Worm (Caenorhabditis elegans) whole organism, midembryonic: ENCODE measurements around the gene Y66A7A.9.

ENCODE experiments used
- cog-1 ChIP-seq: sonication (generic microtip); optimal IDR thresholded peaks from 2 replicates; lab custom pipeline; 2016; ENCODE audit warnings: missing genetic modification characterization, missing compliant biosample characterization
- flt-1 ChIP-seq: fragments of 200-800 bp; sonication (Bioruptor generic); IDR thresholded peaks from 2 replicates; pipeline ENCODE4 v1.3.6; 2022; ENCODE audit warnings: missing genetic modification characterization, missing compliant biosample characterization
- tab-1 ChIP-seq: fragments of 200-800 bp; sonication (Bioruptor generic); IDR thresholded peaks from 2 replicates; pipeline ENCODE4 v1.3.6; 2022; ENCODE audit warnings: missing genetic modification characterization, missing compliant biosample characterization
- ztf-29 ChIP-seq: fragments of 200-800 bp; sonication (Bioruptor generic); IDR thresholded peaks from 2 replicates; pipeline ENCODE4 v1.3.6; 2022; ENCODE audit warnings: missing genetic modification reagents, missing genetic modification characterization, missing compliant biosample characterization

DNA sequence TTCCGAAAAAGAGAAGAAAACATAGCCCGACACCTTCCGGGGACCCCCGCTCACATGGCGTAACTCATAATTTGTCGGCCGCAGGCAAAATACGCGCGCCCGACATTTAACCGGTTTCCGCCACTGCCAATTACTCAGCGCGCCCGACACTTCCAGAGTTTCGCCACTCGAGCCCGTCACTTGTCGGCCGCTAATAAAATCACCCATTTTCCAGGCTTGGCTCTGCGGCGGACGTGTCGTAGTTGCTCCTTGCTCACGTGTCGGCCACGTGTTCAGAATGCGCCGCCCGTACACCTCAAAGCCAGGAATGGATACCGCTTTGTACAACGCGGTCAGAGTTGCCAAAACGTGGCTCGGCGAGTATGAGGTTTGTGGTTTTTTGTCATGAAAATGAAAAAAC is 15.4 kb upstream of the Y66A7A.9 start:
- TF ChIP-seq cog-1 (tag; lab: Kevin White, UChicago), result no peak
- no peak for TF ChIP-seq tab-1
- no peak for TF ChIP-seq ztf-29 (GFP tag; lab: Robert Waterston, UW)
- TF ChIP-seq flt-1 (GFP tag; lab: Robert Waterston, UW), result no peak
